Worm (Caenorhabditis elegans): Measurements from ENCODE around the gene K08D12.3.

The K08D12.3 gene

DNA sequence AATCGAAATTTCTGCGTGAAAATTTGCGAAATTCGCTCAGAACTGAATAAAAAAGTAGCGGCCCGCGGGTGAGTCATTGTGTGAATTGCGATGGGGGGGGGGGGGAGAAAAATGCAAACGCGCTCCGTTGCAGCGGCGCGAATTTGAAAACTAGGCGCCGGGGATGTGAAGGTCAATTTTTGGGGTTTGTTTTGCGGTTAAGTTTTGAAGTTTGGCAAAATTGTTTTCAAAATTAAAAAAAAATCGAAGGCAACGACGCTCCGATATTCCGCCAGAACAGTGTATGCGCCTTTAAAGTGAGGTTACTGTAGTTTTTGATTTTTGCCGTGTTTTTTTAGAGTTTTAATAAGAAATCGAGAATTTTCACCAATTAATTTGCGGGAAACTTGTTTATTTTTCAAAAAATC, 28.3 kb downstream of the K08D12.3 start (continued):
- TF ChIP-seq snpc-4 (tag; optimal IDR thresholded peaks at IDR 0.05) (peak; percentile 20), nfya-1 (tag; optimal IDR thresholded peaks at IDR 0.05; ENCODE audit: insufficient read depth) (peak; percentile 66), fkh-2 (tag; optimal IDR thresholded peaks at IDR 0.05) (no peak), lin-15B (tag; optimal IDR thresholded peaks at IDR 0.05) (peak; percentile 70), aly-2 (tag; optimal IDR thresholded peaks at IDR 0.05) (no peak), zag-1 (tag; optimal IDR thresholded peaks at IDR 0.05) (no peak), elt-3 (tag; optimal IDR thresholded peaks at IDR 0.05) (no peak), ceh-16 (tag; optimal IDR thresholded peaks at IDR 0.05) (no peak), fos-1 (tag; optimal IDR thresholded peaks at IDR 0.05) (peak; percentile 57), elt-2 (tag; optimal IDR thresholded peaks at IDR 0.05) (no peak), ztf-11 (tag; optimal IDR thresholded peaks at IDR 0.05) (no peak), egl-5 (tag; optimal IDR thresholded peaks at IDR 0.05) (no peak), fkh-10 (GFP tag; optimal IDR thresholded peaks at IDR 0.05) (no peak), mml-1 (tag; optimal IDR thresholded peaks at IDR 0.05) (no peak), nhr-43 (tag; optimal IDR thresholded peaks at IDR 0.05; ENCODE audit: poor library complexity, severe bottlenecking) (no peak), daf-12 (tag; optimal IDR thresholded peaks at IDR 0.05) (no peak), ztf-4 (tag; optimal IDR thresholded peaks at IDR 0.05) (no peak), elt-1 (tag; optimal IDR thresholded peaks at IDR 0.05) (no peak), ceh-28 (tag; optimal IDR thresholded peaks at IDR 0.05) (no peak), hmg-11 (tag; optimal IDR thresholded peaks at IDR 0.05) (peak; percentile 52)

DNA sequence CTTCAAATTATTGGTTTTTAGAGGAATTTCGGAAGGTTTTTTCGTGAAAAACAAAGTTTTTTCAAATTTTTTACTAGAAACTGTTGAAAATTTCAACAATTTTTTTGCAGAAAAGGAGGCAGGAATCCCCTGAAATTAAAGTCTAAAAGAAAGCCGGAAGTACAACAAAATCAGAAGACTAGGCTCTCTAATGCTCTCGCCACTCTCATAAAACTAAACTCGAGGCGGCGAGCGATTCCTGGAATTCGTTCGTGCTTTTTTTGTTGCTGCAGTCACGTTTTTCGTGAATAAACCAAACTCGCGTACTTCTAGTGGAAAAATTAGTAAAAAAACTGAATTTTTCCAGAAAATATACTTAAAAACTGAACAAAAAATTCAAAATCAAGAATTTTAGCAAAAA, 28.8 kb downstream of the K08D12.3 start:
- no peak for TF ChIP-seq ama-1 (optimal IDR thresholded peaks at IDR 0.05)
- TF ChIP-seq aly-2 (tag; optimal IDR thresholded peaks at IDR 0.05): no peak
- no peak for TF ChIP-seq mml-1 (tag; optimal IDR thresholded peaks at IDR 0.05)
- no peak for TF ChIP-seq tbx-2 (tag; optimal IDR thresholded peaks at IDR 0.05)
- TF ChIP-seq pqm-1 (tag; optimal IDR thresholded peaks at IDR 0.05): no peak
- no peak for TF ChIP-seq snpc-4 (tag; optimal IDR thresholded peaks at IDR 0.05)
- TF ChIP-seq nhr-77 (tag; optimal IDR thresholded peaks at IDR 0.05): no peak

DNA sequence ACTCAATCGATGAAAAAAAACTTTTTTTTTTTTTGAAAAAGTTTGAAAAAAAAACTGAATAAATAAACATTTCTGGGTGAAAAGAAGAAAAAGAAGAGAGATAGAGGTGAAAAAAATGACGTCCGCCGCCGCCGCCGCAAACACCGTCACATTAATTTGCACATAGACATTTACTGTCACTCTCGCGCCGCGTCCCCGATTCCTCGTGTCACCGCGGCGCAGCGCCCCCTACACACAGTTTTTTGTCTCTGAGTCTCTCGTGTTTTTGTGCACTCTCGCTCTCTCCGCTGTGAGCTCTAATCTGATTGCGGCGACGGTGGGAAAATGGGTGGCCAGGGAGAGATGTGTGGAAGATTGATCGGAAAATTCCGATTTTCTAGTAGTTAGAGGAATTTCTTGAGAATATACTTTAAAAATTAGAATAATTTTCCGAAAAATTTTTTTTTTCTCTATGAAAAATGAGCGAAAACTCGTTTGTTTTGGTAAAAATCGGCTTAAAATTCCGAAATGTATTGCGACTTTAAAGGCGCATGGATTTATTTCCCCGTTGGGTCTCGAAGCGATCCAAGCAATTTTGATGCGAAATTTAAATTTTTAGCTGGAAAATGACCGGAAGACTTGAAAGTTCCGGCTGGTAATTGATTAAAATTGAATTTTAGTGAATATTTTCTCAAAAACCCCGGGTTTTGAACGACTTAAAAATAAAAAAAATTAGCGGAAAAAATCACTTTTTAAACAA, 29.5 kb downstream of the K08D12.3 start:
- peak; percentile 33 for TF ChIP-seq elt-2 (tag; optimal IDR thresholded peaks at IDR 0.05)
- TF ChIP-seq hmg-11 (tag; optimal IDR thresholded peaks at IDR 0.05): peak; percentile 38
- no peak for TF ChIP-seq lsy-12 (tag; optimal IDR thresholded peaks at IDR 0.05)
- no peak for TF ChIP-seq aly-2 (tag; optimal IDR thresholded peaks at IDR 0.05)
- peak; percentile 1 for TF ChIP-seq lin-15B (tag; optimal IDR thresholded peaks at IDR 0.05)
- peak; percentile 3 for TF ChIP-seq nhr-23 (tag; optimal IDR thresholded peaks at IDR 0.05)
- TF ChIP-seq ZK546.5 (tag; optimal IDR thresholded peaks at IDR 0.05): no peak

DNA sequence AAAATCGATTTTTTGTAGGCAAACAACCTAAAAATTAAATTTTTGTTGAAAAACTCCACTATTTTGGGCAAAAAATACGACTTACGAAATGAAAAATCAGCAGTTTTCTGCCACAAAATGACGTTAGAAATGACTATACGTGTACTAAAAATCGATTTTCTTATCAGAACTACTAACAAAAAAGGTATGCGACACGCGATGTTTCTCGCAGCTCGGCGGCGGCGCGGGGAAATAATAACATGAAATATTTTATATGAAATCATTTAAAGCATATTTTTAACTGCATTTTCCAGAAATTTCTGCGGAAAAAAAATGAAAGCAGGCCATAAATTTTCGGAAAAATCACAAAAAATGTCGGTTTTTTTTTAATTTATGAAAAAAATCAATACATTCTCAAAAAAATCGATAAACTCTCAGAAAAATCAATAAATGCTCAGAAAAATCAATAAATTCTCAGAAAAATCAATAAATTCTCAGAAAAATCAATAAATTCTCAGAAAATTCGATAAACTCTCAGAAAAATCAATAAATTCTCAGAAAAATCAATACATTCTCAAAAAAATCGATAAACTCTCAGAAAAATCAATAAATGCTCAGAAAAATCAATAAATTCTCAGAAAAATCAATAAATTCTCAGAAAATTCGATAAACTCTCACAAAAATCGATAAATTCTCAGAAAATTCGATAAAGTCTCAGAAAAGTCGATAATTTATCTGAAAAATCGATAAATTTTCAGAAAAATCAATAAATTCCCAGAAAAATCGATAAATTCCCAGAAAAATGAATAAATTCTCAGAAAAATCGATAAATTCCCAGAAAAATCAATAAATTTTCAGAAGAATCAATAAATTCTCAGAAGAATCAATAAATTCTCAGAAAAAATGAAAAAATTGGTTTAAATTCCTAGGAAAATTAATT, 30.3 kb downstream of the K08D12.3 start, which contains the start of gene ptpn-22:
TSS of gene ptpn-22 (minus strand) at position 158 of the 919 bp plus-strand sequence.
- TF ChIP-seq ceh-28 (tag; optimal IDR thresholded peaks at IDR 0.05) (peak; percentile 96), elt-2 (tag; optimal IDR thresholded peaks at IDR 0.05) (peak; percentile 13), fos-1 (tag; optimal IDR thresholded peaks at IDR 0.05) (no peak)

DNA sequence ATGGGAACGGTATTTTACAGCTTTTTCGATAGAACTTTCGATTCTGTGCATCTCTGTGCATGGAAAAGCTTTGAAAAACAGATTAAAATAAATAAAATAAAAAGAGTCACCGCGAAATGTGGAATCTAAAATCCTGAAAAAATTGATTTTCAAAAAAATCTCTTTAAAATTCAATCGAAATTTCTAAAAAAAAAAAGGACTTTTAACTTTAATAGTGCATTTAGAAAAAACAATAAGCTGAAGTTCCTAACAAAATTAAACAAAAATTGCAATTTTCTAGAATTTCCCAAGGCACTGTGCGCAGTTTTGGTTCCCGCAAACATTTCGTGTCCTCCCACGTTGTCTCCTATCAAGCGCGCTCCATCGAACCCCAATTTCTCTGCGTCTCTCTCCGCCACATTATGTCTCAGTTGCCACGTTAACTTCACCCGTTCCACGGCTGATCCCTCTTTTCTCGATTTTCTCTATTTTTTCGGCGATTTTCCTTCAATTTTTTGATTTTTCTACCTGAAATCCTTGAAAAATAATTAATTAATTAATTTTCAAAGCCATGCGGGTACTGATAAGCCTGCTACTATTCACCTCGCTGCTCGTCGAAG, 35.5 kb downstream of the K08D12.3 start, which contains the start of the genes Y41D4A.6 and Y41D4A.4:
TSS of gene Y41D4A.6 (minus strand) at position 51 of the 599 bp plus-strand sequence.
TSS of gene Y41D4A.4 (plus strand) at position 549 of the 599 bp plus-strand sequence.
- peak; percentile 57 for TF ChIP-seq R02D3.7 (tag; optimal IDR thresholded peaks at IDR 0.05)
- TF ChIP-seq snpc-4 (tag; optimal IDR thresholded peaks at IDR 0.05): peak; percentile 37
- peak; percentile 62 for TF ChIP-seq elt-2 (tag; optimal IDR thresholded peaks at IDR 0.05)
- TF ChIP-seq nhr-12 (tag; optimal IDR thresholded peaks at IDR 0.05): no peak
- peak; percentile 38 for TF ChIP-seq ceh-82 (tag; optimal IDR thresholded peaks at IDR 0.05)
- TF ChIP-seq elt-1 (tag; optimal IDR thresholded peaks at IDR 0.05): no peak
- no peak for TF ChIP-seq fos-1 (tag; optimal IDR thresholded peaks at IDR 0.05)
- no peak for TF ChIP-seq daf-12 (tag; optimal IDR thresholded peaks at IDR 0.05)
- peak; percentile 50 for TF ChIP-seq nhr-23 (tag; optimal IDR thresholded peaks at IDR 0.05)
- no peak for TF ChIP-seq ztf-11 (tag; optimal IDR thresholded peaks at IDR 0.05)
- no peak for TF ChIP-seq mml-1 (tag; optimal IDR thresholded peaks at IDR 0.05)
- peak; percentile 70 for TF ChIP-seq lsy-12 (tag; optimal IDR thresholded peaks at IDR 0.05)
- TF ChIP-seq ama-1 (optimal IDR thresholded peaks at IDR 0.05): no peak
- peak; percentile 46 for TF ChIP-seq ceh-28 (tag; optimal IDR thresholded peaks at IDR 0.05)
- peak; percentile 71 for TF ChIP-seq nhr-43 (tag; optimal IDR thresholded peaks at IDR 0.05; ENCODE audit: poor library complexity, severe bottlenecking)
- peak; percentile 52 for TF ChIP-seq aly-2 (tag; optimal IDR thresholded peaks at IDR 0.05)
- no peak for TF ChIP-seq nhr-237 (tag; optimal IDR thresholded peaks at IDR 0.05)
- TF ChIP-seq ztf-4 (tag; optimal IDR thresholded peaks at IDR 0.05): no peak
- no peak for TF ChIP-seq tbx-2 (tag; optimal IDR thresholded peaks at IDR 0.05)
- peak; percentile 82 for TF ChIP-seq pha-4 (tag; optimal IDR thresholded peaks at IDR 0.05)
- no peak for TF ChIP-seq ZK546.5 (tag; optimal IDR thresholded peaks at IDR 0.05)
- peak; percentile 37 for TF ChIP-seq pqm-1 (tag; optimal IDR thresholded peaks at IDR 0.05)
- TF ChIP-seq ceh-16 (tag; optimal IDR thresholded peaks at IDR 0.05): no peak
- peak; percentile 33 for TF ChIP-seq jun-1 (tag; optimal IDR thresholded peaks at IDR 0.05)
- TF ChIP-seq hmg-11 (tag; optimal IDR thresholded peaks at IDR 0.05): peak; percentile 81
- no peak for TF ChIP-seq zag-1 (tag; optimal IDR thresholded peaks at IDR 0.05)
- no peak for TF ChIP-seq unc-62 (GFP tag; optimal IDR thresholded peaks at IDR 0.05)
- TF ChIP-seq mdl-1 (tag; optimal IDR thresholded peaks at IDR 0.05): no peak
- TF ChIP-seq nfya-1 (tag; optimal IDR thresholded peaks at IDR 0.05; ENCODE audit: insufficient read depth): peak; percentile 76
- no peak for TF ChIP-seq nhr-11 (tag; optimal IDR thresholded peaks at IDR 0.05)
- peak; percentile 15 for TF ChIP-seq egl-5 (tag; optimal IDR thresholded peaks at IDR 0.05)
